In genomic region chr2L:3372483-3372929, dm6 we compare ENCODE assay signal across 5 fruit fly cellular contexts.
TF ChIP-seq lines count a peak whose summit lies in the region.

No protein-coding gene starts in this region.

- peak; percentile 29 for TF ChIP-seq CTCF in whole organism, embryonic (GFP tag; optimal IDR thresholded peaks at IDR 0.05; lab: Kevin White, UChicago)

TF ChIP-seq in whole organism, adult, 20 proteins besides CTCF, POLR2A, EP300 and RAD21 (continues in another document):
- TF ChIP-seq kay (GFP tag; lab: Kevin White, UChicago; ENCODE audit: borderline replicate concordance): no peak
- no peak for TF ChIP-seq CG33017 (tag; optimal IDR thresholded peaks at IDR 0.05; lab: Kevin White, UChicago)
- TF ChIP-seq CG14711 (tag; optimal IDR thresholded peaks at IDR 0.05; lab: Kevin White, UChicago): peak; percentile 13
- TF ChIP-seq CG1620 (GFP tag; optimal IDR thresholded peaks at IDR 0.05; lab: Kevin White, UChicago): peak; percentile 35
- no peak for TF ChIP-seq Mnt (GFP tag; optimal IDR thresholded peaks at IDR 0.05; lab: Kevin White, UChicago)
- peak; percentile 18 for TF ChIP-seq bab1 (GFP tag; optimal IDR thresholded peaks at IDR 0.05; lab: Kevin White, UChicago)
- no peak for TF ChIP-seq Hr96 (GFP tag; optimal IDR thresholded peaks at IDR 0.05; lab: Kevin White, UChicago)
- peak; percentile 37 for TF ChIP-seq CG7101 (tag; optimal IDR thresholded peaks at IDR 0.05; lab: Kevin White, UChicago)
- no peak for TF ChIP-seq pad (GFP tag; optimal IDR thresholded peaks at IDR 0.05; lab: Kevin White, UChicago)
- no peak for TF ChIP-seq Crg-1 (GFP tag; optimal IDR thresholded peaks at IDR 0.05; lab: Kevin White, UChicago)
- no peak for TF ChIP-seq ovo (GFP tag; optimal IDR thresholded peaks at IDR 0.05; lab: Kevin White, UChicago)
- no peak for TF ChIP-seq CG7045 (GFP tag; optimal IDR thresholded peaks at IDR 0.05; lab: Kevin White, UChicago)
- TF ChIP-seq CG5204 (GFP tag; optimal IDR thresholded peaks at IDR 0.05; lab: Kevin White, UChicago): no peak
- TF ChIP-seq cnc (optimal IDR thresholded peaks at IDR 0.05; lab: Kevin White, UChicago): no peak
- TF ChIP-seq cic (GFP tag; optimal IDR thresholded peaks at IDR 0.05; lab: Kevin White, UChicago): no peak
- no peak for TF ChIP-seq CG12768 (GFP tag; optimal IDR thresholded peaks at IDR 0.05; lab: Kevin White, UChicago)
- TF ChIP-seq tj (GFP tag; optimal IDR thresholded peaks at IDR 0.05; lab: Kevin White, UChicago): peak; percentile 1
- TF ChIP-seq CG11617 (GFP tag; optimal IDR thresholded peaks at IDR 0.05; lab: Kevin White, UChicago): peak; percentile 23
- TF ChIP-seq toe (GFP tag; optimal IDR thresholded peaks at IDR 0.05; lab: Kevin White, UChicago): no peak

TF ChIP-seq in whole organism, embryonic, 481 proteins besides CTCF, POLR2A, EP300 and RAD21 (continues in another document):
- TF ChIP-seq Pdp1 (GFP tag; optimal IDR thresholded peaks at IDR 0.05; lab: Kevin White, UChicago) (peak in 1 of 2 experiments; percentile 8), CG13424 (tag; optimal IDR thresholded peaks at IDR 0.05; lab: Kevin White, UChicago) (peak; percentile 15), CG3847 (GFP tag; IDR thresholded peaks at IDR 0.05; lab: Robert Waterston, UW) (no peak), CG1603 (tag; optimal IDR thresholded peaks at IDR 0.05; lab: Kevin White, UChicago) (peak; percentile 35), Hsf (GFP tag; optimal IDR thresholded peaks at IDR 0.05; lab: Kevin White, UChicago) (peak; percentile 2), CkIIα-i1 (GFP tag; IDR thresholded peaks at IDR 0.05; lab: Robert Waterston, UW) (0 out of 2 replicates have a peak, but pooled peaks have one; percentile 35), Antp (GFP tag; optimal IDR thresholded peaks at IDR 0.05; lab: Kevin White, UChicago) (peak; percentile 7), hth (optimal IDR thresholded peaks at IDR 0.05; lab: Kevin White, UChicago) (no peak), CG12659 (GFP tag; optimal IDR thresholded peaks at IDR 0.05; lab: Kevin White, UChicago) (no peak), PHDP (tag; optimal IDR thresholded peaks at IDR 0.05; lab: Kevin White, UChicago) (peak; percentile 7), Bgb (GFP tag; IDR thresholded peaks at IDR 0.05; lab: Robert Waterston, UW; ENCODE audit: partially characterized antibody) (peak; percentile 67), CG17359 (tag; optimal IDR thresholded peaks at IDR 0.05; lab: Kevin White, UChicago) (peak; percentile 6), phol (tag; optimal IDR thresholded peaks at IDR 0.05; lab: Kevin White, UChicago) (peak; percentile 15), CG12104 (GFP tag; optimal IDR thresholded peaks at IDR 0.05; lab: Kevin White, UChicago) (peak; percentile 2), CG15601 (tag; optimal IDR thresholded peaks at IDR 0.05; lab: Kevin White, UChicago) (no peak), CG2712 (tag; optimal IDR thresholded peaks at IDR 0.05; lab: Kevin White, UChicago) (peak; percentile 21), cato (GFP tag; optimal IDR thresholded peaks at IDR 0.05; lab: Kevin White, UChicago; ENCODE audit: borderline replicate concordance) (no peak), CG7839 (tag; optimal IDR thresholded peaks at IDR 0.05; lab: Kevin White, UChicago) (peak; percentile 27)

TF ChIP-seq in whole organism, prepupa, 60 proteins besides CTCF, POLR2A, EP300 and RAD21 (continues in another document):
- TF ChIP-seq CG7368 (GFP tag; optimal IDR thresholded peaks at IDR 0.05; lab: Kevin White, UChicago) (no peak), Hr39 (GFP tag; optimal IDR thresholded peaks at IDR 0.05; lab: Kevin White, UChicago) (peak; percentile 18), Sox102F (GFP tag; optimal IDR thresholded peaks at IDR 0.05; lab: Kevin White, UChicago) (peak; percentile 1), Hr4 (GFP tag; optimal IDR thresholded peaks at IDR 0.05; lab: Kevin White, UChicago) (peak; percentile 46), CG10631 (GFP tag; optimal IDR thresholded peaks at IDR 0.05; lab: Kevin White, UChicago) (peak; percentile 36), CG3919 (GFP tag; optimal IDR thresholded peaks at IDR 0.05; lab: Kevin White, UChicago) (peak; percentile 21), CG11294 (GFP tag; IDR thresholded peaks at IDR 0.05; lab: Robert Waterston, UW) (no peak), CG9139 (GFP tag; optimal IDR thresholded peaks at IDR 0.05; lab: Kevin White, UChicago) (no peak), CG10669 (GFP tag; optimal IDR thresholded peaks at IDR 0.05; lab: Kevin White, UChicago) (no peak), Eip75B (GFP tag; optimal IDR thresholded peaks at IDR 0.05; lab: Kevin White, UChicago) (peak; percentile 25), CG6792 (GFP tag; optimal IDR thresholded peaks at IDR 0.05; lab: Kevin White, UChicago) (peak; percentile 5), Met (GFP tag; optimal IDR thresholded peaks at IDR 0.05; lab: Kevin White, UChicago) (no peak), CG34406 (GFP tag; optimal IDR thresholded peaks at IDR 0.05; lab: Kevin White, UChicago) (no peak), Smox (GFP tag; optimal IDR thresholded peaks at IDR 0.05; lab: Kevin White, UChicago) (no peak), CG11902 (GFP tag; optimal IDR thresholded peaks at IDR 0.05; lab: Kevin White, UChicago) (no peak), eg (GFP tag; IDR thresholded peaks at IDR 0.05; lab: Robert Waterston, UW) (peak; percentile 69), CG31627 (GFP tag; optimal IDR thresholded peaks at IDR 0.05; lab: Kevin White, UChicago) (peak; percentile 40), vri (GFP tag; optimal IDR thresholded peaks at IDR 0.05; lab: Kevin White, UChicago) (no peak), CG1621 (tag; optimal IDR thresholded peaks at IDR 0.05; lab: Kevin White, UChicago) (no peak), Eip93F (GFP tag; optimal IDR thresholded peaks at IDR 0.05; lab: Kevin White, UChicago) (no peak)

TF ChIP-seq in whole organism, pupa, 21 proteins besides CTCF, POLR2A, EP300 and RAD21:
- TF ChIP-seq Pif1A (GFP tag; optimal IDR thresholded peaks at IDR 0.05; lab: Kevin White, UChicago) (peak; percentile 39), CG10348 (GFP tag; IDR thresholded peaks at IDR 0.05; lab: Robert Waterston, UW) (no peak), fd96Ca (GFP tag; IDR thresholded peaks at IDR 0.05; lab: Robert Waterston, UW) (peak; percentile 35; the same call in 1 of the 3 replicates), CG15710 (tag; optimal IDR thresholded peaks at IDR 0.05; lab: Kevin White, UChicago) (peak; percentile 2), EcR (GFP tag; optimal IDR thresholded peaks at IDR 0.05; lab: Kevin White, UChicago) (no peak), CG34367 (tag; optimal IDR thresholded peaks at IDR 0.05; lab: Kevin White, UChicago) (no peak), CG9948 (tag; optimal IDR thresholded peaks at IDR 0.05; lab: Kevin White, UChicago) (no peak), gl (tag; optimal IDR thresholded peaks at IDR 0.05; lab: Kevin White, UChicago) (no peak), CG32121 (GFP tag; IDR thresholded peaks at IDR 0.05; lab: Robert Waterston, UW) (peak; percentile 41; the same call in 1 of the 2 replicates), Snoo (tag; optimal IDR thresholded peaks at IDR 0.05; lab: Kevin White, UChicago) (no peak), Ets98B (GFP tag; IDR thresholded peaks at IDR 0.05; lab: Robert Waterston, UW) (peak; percentile 49), CG8159 (tag; optimal IDR thresholded peaks at IDR 0.05; lab: Kevin White, UChicago) (peak; percentile 20), CG4496 (GFP tag; IDR thresholded peaks at IDR 0.05; lab: Robert Waterston, UW) (peak; percentile 47; the same call in 1 of the 3 replicates), CG13204 (GFP tag; optimal IDR thresholded peaks at IDR 0.05; lab: Kevin White, UChicago) (no peak), CG17806 (tag; optimal IDR thresholded peaks at IDR 0.05; lab: Kevin White, UChicago) (peak; percentile 3), Pif1B (GFP tag; optimal IDR thresholded peaks at IDR 0.05; lab: Kevin White, UChicago) (no peak), D1 (tag; optimal IDR thresholded peaks at IDR 0.05; lab: Kevin White, UChicago) (no peak), CG8301 (tag; optimal IDR thresholded peaks at IDR 0.05; lab: Kevin White, UChicago) (peak; percentile 24), rn (GFP tag; IDR thresholded peaks at IDR 0.05; lab: Robert Waterston, UW) (no peak), CG14655 (GFP tag; optimal IDR thresholded peaks at IDR 0.05; lab: Kevin White, UChicago) (peak; percentile 29), CG12605 (GFP tag; IDR thresholded peaks at IDR 0.05; lab: Robert Waterston, UW) (no peak)

TF ChIP-seq in whole organism, wandering third instar larva, 38 proteins besides CTCF, POLR2A, EP300 and RAD21:
- peak in 1 of 2 experiments; percentile 10 for TF ChIP-seq foxo (GFP tag; optimal IDR thresholded peaks at IDR 0.05; lab: Kevin White, UChicago)
- peak; percentile 12 for TF ChIP-seq Hnf4 (GFP tag; optimal IDR thresholded peaks at IDR 0.05; lab: Kevin White, UChicago)
- peak; percentile 13 for TF ChIP-seq psq (GFP tag; optimal IDR thresholded peaks at IDR 0.05; lab: Kevin White, UChicago)
- TF ChIP-seq fru (GFP tag; optimal IDR thresholded peaks at IDR 0.05; lab: Kevin White, UChicago): peak; percentile 19
- no peak for TF ChIP-seq br (GFP tag; optimal IDR thresholded peaks at IDR 0.05; lab: Kevin White, UChicago)
- peak; percentile 31 for TF ChIP-seq HLH106 (tag; optimal IDR thresholded peaks at IDR 0.05; lab: Kevin White, UChicago)
- TF ChIP-seq Sp1 (GFP tag; optimal IDR thresholded peaks at IDR 0.05; lab: Kevin White, UChicago): no peak
- no peak for TF ChIP-seq CG9705 (GFP tag; optimal IDR thresholded peaks at IDR 0.05; lab: Kevin White, UChicago)
- no peak for TF ChIP-seq h (GFP tag; optimal IDR thresholded peaks at IDR 0.05; lab: Kevin White, UChicago)
- TF ChIP-seq brk (GFP tag; optimal IDR thresholded peaks at IDR 0.05; lab: Kevin White, UChicago): no peak
- TF ChIP-seq jim (GFP tag; optimal IDR thresholded peaks at IDR 0.05; lab: Kevin White, UChicago): no peak
